Worm (Caenorhabditis elegans) whole organism, L4 larva: ENCODE results near the gene srx-101.

ENCODE experiments used
- ama-1 ChIP-seq: fragments of 150-350 bp; optimal IDR thresholded peaks from 2 replicates; lab custom pipeline; 2014; ENCODE audit warnings: inconsistent platforms, mixed read lengths
- arid-1 ChIP-seq: fragments of 200-800 bp; sonication (Bioruptor generic); conservative IDR thresholded peaks from 2 replicates; pipeline ENCODE4 v1.3.6; 2022; ENCODE audit warnings: missing genetic modification reagents, missing genetic modification characterization, missing compliant biosample characterization
- attf-4 ChIP-seq: sonication (generic microtip); optimal IDR thresholded peaks from 3 replicates; lab custom pipeline; 2017; ENCODE audit warnings: missing biosample characterization, missing genetic modification characterization
- ceh-62 ChIP-seq: sonication (generic microtip); optimal IDR thresholded peaks from 2 replicates; lab custom pipeline; 2017; ENCODE audit warnings: missing biosample characterization, missing genetic modification characterization
- daf-8 ChIP-seq: fragments of 200-800 bp; sonication (Bioruptor generic); IDR thresholded peaks from 2 replicates; pipeline ENCODE4 v1.3.6; 2022; ENCODE audit warnings: missing genetic modification characterization, missing compliant biosample characterization
- gei-8 ChIP-seq: fragments of 200-800 bp; sonication (Bioruptor generic); optimal IDR thresholded peaks from 2 replicates; lab custom pipeline; 2018; ENCODE audit warnings: mild to moderate bottlenecking, missing genetic modification characterization, missing compliant biosample characterization
- lin-15B ChIP-seq: fragments of 150-350 bp; sonication (generic microtip); optimal IDR thresholded peaks from 3 replicates; lab custom pipeline; 2014; ENCODE audit warnings: missing biosample characterization, missing genetic modification characterization
- lir-3 ChIP-seq: sonication (generic microtip); optimal IDR thresholded peaks from 2 replicates; lab custom pipeline; 2016; ENCODE audit warnings: mild to moderate bottlenecking, missing genetic modification characterization, missing compliant biosample characterization
- lsy-2 ChIP-seq, 2 experiments: fragments of 150-350 bp in 1 of 2; sonication (generic microtip) in 1 of 2; optimal IDR thresholded peaks; 2 replicates each; lab custom pipeline; 2014 to 2017; ENCODE audit warnings: missing biosample characterization in 2 of 2, missing genetic modification characterization in 2 of 2
- madf-5 ChIP-seq, 2 experiments: fragments of 200-800 bp; sonication (Bioruptor generic); IDR thresholded peaks; 2 replicates each; pipeline ENCODE4 v1.3.6; 2022; ENCODE audit warnings: missing compliant biosample characterization in 2 of 2, missing genetic modification characterization in 2 of 2
- mdl-1 ChIP-seq, 2 experiments: fragments of 150-350 bp in 1 of 2; sonication (generic microtip) in 1 of 2; optimal IDR thresholded peaks; 2 replicates each; lab custom pipeline; 2014 to 2017; ENCODE audit warnings: missing biosample characterization in 2 of 2, missing genetic modification characterization in 2 of 2
- mxl-2 ChIP-seq: fragments of 200-800 bp; sonication (Bioruptor generic); conservative IDR thresholded peaks from 2 replicates; pipeline ENCODE4 v1.3.6; 2022; ENCODE audit warnings: missing genetic modification reagents, missing genetic modification characterization, missing compliant biosample characterization
- nhr-10 ChIP-seq: fragments of 150-350 bp; optimal IDR thresholded peaks from 2 replicates; lab custom pipeline; 2014; ENCODE audit warnings: missing biosample characterization, missing genetic modification characterization
- pha-4 ChIP-seq, 2 experiments: fragments of 150-350 bp in 1 of 2; fragments of 200-800 bp in 1 of 2; sonication (Bioruptor generic) in 1 of 2; IDR thresholded peaks in 1 of 2; optimal IDR thresholded peaks in 1 of 2; 2 replicates each; pipeline versions ENCODE4 v1.3.6 to Lab custom; 2014 to 2022; ENCODE audit warnings: missing genetic modification characterization in 2 of 2, missing genetic modification reagents in 2 of 2, missing biosample characterization in 1 of 2, missing compliant biosample characterization in 1 of 2
- saeg-2 ChIP-seq: fragments of 200-800 bp; sonication (Bioruptor generic); IDR thresholded peaks from 2 replicates; pipeline ENCODE4 v1.3.6; 2022; ENCODE audit warnings: missing genetic modification reagents, missing genetic modification characterization, missing compliant biosample characterization
- zag-1 ChIP-seq: fragments of 150-350 bp; optimal IDR thresholded peaks from 2 replicates; lab custom pipeline; 2014; ENCODE audit warnings: missing biosample characterization, missing genetic modification characterization

Gene srx-101

DNA sequence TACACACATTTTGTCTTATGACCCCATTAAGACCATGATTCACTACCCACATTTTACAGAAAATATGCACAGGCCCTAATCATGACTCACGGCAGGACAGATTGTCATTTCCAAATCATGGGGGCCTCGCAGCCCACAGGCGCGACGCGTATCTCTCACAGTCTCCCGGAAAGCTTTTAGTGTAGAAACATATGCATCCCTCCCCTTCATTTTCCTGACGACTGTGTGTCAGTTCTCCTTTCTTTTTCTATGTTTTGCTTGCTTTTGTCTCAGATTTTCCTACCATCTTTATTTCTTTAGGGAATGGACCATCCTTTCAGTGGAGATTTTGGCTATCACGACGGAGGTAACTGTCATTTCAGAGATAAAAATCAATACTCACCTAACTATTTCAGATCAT lies 49.3 kb downstream of the srx-101 start, which contains the start of gene M151.1:
Gene M151.1, plus strand, starts transcription at position 301 of the 400 bp plus-strand sequence.
- TF ChIP-seq pha-4 (GFP tag; IDR thresholded peaks at IDR 0.05; lab: Robert Waterston, UW) (no peak), pha-4 (tag; optimal IDR thresholded peaks at IDR 0.05; lab: Kevin White, UChicago) (no peak), daf-8 (no peak), arid-1 (no peak), attf-4 (tag; lab: Kevin White, UChicago) (no peak), lsy-2 (tag; optimal IDR thresholded peaks at IDR 0.05; lab: Kevin White, UChicago) (no peak), mdl-1 (tag; optimal IDR thresholded peaks at IDR 0.05; lab: Kevin White, UChicago) (no peak), lin-15B (tag; lab: Kevin White, UChicago) (no peak)

DNA sequence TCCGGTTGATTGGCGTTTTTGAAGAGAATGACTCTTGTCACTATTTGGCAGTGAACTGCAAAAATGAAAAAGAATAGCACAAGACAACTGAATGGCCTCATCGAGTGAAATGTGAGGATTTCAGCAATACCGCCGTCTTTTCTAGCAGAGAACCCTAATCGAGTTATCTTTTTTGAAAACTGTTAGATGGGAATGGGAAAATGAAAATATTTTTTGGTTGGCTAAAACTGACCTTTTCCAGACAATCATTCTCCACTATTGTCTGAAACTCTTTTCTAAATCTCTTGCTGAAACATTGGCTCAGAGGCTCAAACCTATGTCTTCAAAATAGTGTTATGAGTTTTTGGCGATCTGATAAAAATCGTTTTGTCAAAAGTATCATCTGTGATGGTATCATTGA lies 50.3 kb downstream of the srx-101 start, which contains the start of gene M151.10:
Gene M151.10, minus strand, starts transcription at position 101 of the 400 bp plus-strand sequence.
- TF ChIP-seq mdl-1 (tag; optimal IDR thresholded peaks at IDR 0.05; lab: Kevin White, UChicago): no peak
- no peak for TF ChIP-seq ama-1
- no peak for TF ChIP-seq mxl-2 (GFP tag; lab: Robert Waterston, UW)
- no peak for TF ChIP-seq madf-5 (GFP tag; IDR thresholded peaks at IDR 0.05; lab: Robert Waterston, UW)
- TF ChIP-seq gei-8 (GFP tag; lab: Kevin White, UChicago): no peak
- TF ChIP-seq zag-1 (tag; lab: Kevin White, UChicago): no peak
- TF ChIP-seq nhr-10 (tag; lab: Kevin White, UChicago): no peak
- no peak for TF ChIP-seq saeg-2 (GFP tag; lab: Robert Waterston, UW)
- TF ChIP-seq lir-3: no peak
- no peak for TF ChIP-seq ceh-62
